Worm (Caenorhabditis elegans): ENCODE measurements around the gene F37B12.1.

- no peak for TF ChIP-seq T22C8.4 (GFP tag; IDR thresholded peaks at IDR 0.05)
- no peak for TF ChIP-seq tab-1 (GFP tag; IDR thresholded peaks at IDR 0.05)
- TF ChIP-seq ztf-23 (GFP tag; IDR thresholded peaks at IDR 0.05): no peak
- TF ChIP-seq cog-1 (tag; optimal IDR thresholded peaks at IDR 0.05): no peak
- TF ChIP-seq klf-2 (GFP tag; conservative IDR thresholded peaks at IDR 0.05): no peak
Observed at ce11 chrII:8982683-8983082, 46.4 kb downstream of the F37B12.1 start, which contains the start of gene C18E9.7.

Measured in whole organism, midembryonic.